Fruit fly (Drosophila melanogaster): ENCODE measurements around the gene Cpr100A.

Gene Cpr100A

dm6 chr3R:30867232-30867631 is at the start of gene Cpr100A:
Cpr100A (plus strand) TSS chr3R:30867521.
- TF ChIP-seq noc (tag; optimal IDR thresholded peaks at IDR 0.05) = no peak

DNA sequence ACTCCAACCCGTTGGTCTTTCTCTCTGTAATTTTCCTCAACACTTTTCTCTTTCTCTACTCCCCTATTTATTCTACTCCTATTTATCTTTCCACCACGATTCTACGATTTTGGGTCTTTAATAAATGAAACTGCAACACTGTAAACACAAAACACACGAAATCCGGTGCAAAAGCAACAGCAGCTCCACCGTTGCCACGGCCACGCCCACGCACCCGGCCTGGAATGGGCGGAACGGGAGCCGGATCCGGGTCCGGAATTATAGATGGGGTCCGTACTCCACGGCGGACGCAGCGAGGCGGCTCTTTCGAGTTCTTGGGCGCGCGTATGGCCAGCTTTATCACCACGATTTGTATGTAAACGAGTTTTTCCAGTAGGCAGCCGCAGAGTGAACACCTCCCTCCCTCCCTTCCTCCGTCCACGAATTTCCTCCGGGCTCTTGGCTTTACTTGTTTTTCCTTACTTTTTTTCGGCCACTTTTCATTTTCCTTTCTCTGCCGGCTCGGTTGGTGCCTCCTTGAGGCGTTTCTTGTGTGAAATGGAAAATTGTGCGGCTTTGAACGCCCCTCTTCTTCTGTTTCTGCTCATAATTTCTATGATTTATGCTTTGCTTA is 46.5 kb upstream of the Cpr100A start:
- no peak for TF ChIP-seq noc (tag; optimal IDR thresholded peaks at IDR 0.05)

dm6 chr3R:30821968-30822449 is 45.3 kb upstream of the Cpr100A start:
- TF ChIP-seq noc (tag; optimal IDR thresholded peaks at IDR 0.05) = no peak

DNA sequence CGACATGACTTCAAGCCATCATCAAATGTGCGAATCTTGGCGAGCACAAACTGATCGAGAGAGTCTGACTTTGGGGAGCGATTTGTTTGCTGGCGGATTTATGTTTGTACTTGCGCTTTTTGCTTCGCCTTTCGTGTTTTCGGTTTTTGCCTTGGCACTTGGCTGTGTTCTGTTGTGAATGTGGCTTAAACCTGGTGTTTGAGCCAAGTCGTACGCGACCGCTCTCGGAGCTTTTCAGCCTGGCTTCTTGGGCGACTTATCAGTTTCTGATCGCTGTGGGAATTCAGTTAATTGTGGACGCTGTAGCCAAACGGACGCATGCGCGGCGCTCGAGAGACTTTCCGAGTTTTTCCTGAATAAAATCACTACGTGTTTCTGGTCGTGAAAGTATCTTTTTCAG is 39.8 kb upstream of the Cpr100A start, which contains the start of gene CG15544:
Gene CG15544, plus strand, starts transcription at position 276 of the 400 bp plus-strand sequence.
- TF ChIP-seq noc (tag; optimal IDR thresholded peaks at IDR 0.05) = no peak

DNA sequence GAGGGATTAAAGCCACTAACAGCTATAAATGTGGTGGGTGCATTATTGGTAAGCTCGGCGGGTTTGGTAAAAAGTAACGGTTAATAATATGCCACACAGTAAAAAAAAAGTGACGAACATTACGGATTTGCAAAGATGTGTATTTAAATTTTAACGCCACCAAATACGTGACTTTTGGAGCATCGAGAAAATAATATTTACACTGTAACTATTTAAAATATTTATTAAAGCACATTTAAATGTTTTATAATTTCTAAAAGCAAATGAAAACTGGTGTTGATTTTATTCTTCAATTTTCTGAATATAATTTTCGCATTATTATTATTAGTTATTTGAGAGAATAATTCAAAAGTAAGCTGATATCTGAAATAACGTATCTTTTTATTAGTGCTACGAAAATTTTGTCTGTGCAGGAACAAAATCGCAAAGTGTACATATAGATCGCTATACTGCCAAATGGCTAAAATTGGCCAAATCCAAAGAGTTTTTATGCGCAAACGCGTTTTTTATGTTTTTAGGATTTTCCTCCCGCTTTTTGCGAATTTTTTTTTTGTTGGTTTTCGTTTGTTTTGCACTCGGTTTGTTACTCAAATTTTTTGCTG is 38.8 kb upstream of the Cpr100A start:
- TF ChIP-seq noc (tag; optimal IDR thresholded peaks at IDR 0.05) = no peak

dm6 chr3R:30832130-30832529 is 35.2 kb upstream of the Cpr100A start:
- TF ChIP-seq noc (tag; optimal IDR thresholded peaks at IDR 0.05) = no peak

DNA sequence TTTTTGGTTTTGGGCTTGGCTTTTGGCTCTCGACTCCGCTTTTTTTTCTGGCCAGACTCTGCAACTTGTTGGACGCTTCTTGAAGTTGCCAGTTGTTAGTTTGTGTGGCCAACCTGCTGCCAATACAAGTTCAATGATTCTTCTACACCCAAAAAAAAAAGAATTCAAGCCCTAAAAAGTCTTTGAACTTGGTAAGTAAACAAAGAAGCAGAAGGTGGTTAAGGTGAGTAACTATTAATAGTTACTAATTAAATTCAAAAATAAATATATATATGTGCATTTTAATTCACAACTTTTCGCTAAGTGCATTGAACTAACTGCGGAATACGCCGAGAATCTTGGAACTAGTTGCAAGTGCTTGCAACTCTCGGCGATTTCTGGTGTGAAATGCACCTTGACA is 34.2 kb upstream of the Cpr100A start:
- no peak for TF ChIP-seq noc (tag; optimal IDR thresholded peaks at IDR 0.05)

DNA sequence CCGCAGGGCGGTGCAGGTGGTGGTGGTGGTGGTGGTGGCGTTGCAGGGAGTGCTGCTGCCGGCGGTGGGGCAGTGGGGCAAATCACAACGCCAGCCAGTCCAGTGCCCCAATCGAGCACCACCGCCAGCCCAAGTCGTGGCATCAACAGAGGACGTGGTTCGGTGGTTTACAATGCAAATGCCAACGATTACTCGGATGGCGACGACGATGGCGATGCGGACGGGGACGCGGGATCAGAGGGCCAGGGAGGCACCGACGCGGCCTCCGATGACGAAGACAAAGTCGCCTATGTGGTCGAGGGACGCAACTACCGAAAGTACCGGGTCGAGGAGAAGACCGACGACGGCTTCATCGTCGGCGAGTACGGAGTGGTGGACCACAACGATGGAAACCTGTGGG is 26.6 kb upstream of the Cpr100A start:
- TF ChIP-seq noc (tag; optimal IDR thresholded peaks at IDR 0.05) = no peak

DNA sequence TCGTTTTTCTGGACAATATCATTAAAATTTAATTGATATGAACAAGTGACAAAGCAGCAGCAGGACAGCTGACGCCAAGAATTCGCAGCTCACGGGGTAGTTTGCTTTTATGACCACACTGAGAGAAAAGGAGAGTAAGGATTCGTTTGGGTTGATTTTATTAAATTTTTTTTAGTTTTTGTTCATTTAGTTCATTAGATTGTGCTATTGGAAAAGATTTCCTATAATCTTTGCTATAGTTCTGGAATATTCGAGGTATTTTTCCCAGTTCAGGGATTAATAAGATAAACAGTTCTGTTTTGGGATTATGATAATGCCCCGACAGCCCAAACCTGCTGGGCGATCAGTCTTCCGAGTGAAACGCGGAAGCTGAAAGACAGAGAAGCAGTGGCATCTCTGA is 25.1 kb upstream of the Cpr100A start:
- no peak for TF ChIP-seq noc (tag; optimal IDR thresholded peaks at IDR 0.05)

DNA sequence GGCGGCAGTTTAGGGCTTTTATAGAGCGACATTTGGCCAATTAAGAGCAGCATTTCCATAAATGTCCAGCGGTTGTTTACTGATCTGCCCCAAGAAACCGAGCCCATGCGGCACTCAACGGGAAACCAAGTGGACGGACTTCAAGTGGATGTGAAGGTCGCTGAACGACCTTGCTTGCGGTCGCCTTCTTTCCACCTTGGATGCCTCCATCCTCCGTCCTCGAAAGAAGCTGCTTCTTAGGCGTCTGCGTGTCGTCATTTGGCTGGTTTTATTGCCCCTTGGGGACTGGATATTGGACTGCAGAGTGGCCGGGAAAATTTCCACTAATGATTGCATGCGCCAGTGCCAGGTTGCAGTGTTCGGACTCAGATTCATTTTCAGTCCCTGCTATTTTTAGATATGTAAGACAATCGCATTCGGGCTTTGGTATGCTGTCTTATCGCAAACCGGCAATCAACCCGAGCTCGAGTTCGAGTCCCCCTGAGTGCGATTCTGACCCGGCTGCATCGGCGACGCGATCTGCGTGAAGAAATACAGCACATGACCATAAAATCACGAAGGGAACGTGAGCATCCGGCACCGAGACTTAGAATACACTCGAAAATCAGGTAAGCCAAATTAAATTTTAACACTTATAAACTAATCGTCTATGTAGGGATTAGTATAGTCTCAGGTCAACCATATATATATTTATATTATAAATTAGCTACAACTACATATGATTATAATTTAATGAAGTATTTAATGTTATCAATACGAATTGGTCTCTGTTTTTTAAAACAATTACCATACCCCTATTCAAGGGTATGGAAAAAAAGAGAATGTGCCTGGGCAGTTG is 24.5 kb upstream of the Cpr100A start:
- no peak for TF ChIP-seq noc (tag; optimal IDR thresholded peaks at IDR 0.05)

- no peak for TF ChIP-seq noc (tag; optimal IDR thresholded peaks at IDR 0.05)
These were observed 23.6 kb upstream of the Cpr100A start for dm6 chr3R:30843709-30844108.

DNA sequence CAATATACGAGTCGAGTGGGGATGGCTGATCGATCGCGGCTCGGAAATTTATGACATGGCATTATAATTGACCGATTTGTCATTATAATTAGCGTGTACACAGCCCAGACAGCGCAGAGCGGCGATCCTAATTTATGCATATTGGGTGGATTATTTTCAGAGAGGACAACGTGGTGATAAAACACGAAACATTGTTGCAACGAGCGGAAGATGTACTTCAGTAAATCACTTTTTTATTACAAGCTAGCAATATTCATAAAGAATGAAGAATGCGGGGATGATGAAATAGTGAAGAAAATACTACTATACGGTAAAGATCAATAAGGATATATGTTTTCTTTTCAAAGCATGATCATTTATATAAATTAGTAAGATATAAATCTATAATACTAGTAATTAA is 22.9 kb upstream of the Cpr100A start:
- TF ChIP-seq noc (tag; optimal IDR thresholded peaks at IDR 0.05) = no peak

DNA sequence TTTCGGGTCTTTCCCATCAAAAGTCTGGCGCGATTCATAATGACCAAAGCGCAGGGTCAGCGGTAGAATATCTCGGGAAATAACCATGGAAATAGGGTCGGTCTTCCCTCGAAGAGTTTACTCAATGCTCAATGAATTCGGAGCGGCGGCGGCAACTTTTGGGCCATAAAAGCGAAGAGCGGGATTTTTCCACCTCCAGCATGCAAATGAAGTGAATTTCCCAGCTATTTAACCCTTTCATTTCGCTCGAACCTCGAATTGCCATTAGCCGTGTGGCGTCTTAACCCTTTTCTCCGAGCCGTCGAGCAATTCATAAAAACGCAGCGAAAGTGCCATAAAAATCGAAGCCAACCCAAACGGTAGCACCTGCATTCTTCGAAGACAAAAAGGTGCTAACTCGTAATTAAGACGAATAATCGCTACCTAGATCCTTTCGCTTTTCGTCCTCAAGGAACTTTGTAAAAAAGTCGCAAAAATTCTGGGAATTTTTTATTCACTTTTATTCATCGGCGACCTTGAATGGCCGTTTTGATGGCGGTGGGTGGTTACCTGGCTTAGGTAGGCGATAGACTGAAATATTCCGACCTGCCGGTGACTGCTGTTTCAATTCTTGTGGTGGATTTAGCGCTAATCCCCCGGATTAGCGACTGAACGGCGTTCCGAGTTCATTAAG is 17.7 kb upstream of the Cpr100A start:
- TF ChIP-seq noc (tag; optimal IDR thresholded peaks at IDR 0.05) = no peak

DNA sequence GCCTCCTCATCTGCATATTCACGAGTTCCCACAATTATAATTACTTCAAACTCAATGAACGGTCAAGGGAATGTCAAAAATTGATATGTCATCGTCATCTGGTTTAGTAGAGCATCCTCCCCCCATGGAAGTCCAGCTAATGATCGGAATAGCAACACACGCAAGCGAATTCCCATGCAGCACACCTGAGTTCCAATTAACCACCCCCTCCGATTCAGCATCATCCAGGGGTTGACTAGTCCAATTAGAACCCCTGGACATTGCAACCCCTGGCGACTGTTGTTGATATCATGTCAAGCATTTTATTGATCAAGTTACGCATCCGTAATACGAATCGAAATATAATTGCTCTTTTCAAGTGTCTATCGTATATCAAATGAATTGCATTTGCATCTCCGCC is 16.9 kb upstream of the Cpr100A start:
- no peak for TF ChIP-seq noc (tag; optimal IDR thresholded peaks at IDR 0.05)

DNA sequence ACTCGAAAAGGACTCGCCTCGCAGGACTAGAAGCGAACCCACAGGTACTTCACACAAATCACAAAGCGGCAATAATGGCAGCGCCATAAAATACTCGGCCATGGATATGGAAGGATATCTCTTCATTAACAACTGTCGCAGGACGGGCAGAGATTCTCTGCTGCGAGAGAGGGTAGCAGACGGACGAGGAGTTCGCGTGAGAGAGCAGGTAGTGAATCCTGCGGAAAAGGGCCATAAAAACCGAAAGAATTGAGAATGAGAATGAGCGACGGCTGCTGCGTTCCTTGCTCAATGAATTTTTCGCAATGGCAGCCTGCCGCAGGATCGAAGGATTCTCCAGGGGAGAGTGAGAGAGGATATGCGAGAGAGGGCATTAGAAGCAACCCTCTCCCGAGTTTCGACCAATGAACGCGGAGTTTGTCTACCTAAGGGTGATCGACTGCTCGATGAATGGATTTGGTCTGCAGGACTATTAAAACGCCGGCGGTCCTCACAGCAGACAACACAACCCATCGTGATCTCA is 15.4 kb upstream of the Cpr100A start, which contains the start of gene tll:
Gene tll, plus strand, starts transcription at position 473 of the 523 bp plus-strand sequence.
- no peak for TF ChIP-seq noc (tag; optimal IDR thresholded peaks at IDR 0.05)

- no peak for TF ChIP-seq noc (tag; optimal IDR thresholded peaks at IDR 0.05)
These were observed 12.1 kb upstream of the Cpr100A start for dm6 chr3R:30855176-30855575.

Measured in whole organism, larva.